Fruit fly (Drosophila melanogaster): ENCODE results near the gene MFS3.

DNA sequence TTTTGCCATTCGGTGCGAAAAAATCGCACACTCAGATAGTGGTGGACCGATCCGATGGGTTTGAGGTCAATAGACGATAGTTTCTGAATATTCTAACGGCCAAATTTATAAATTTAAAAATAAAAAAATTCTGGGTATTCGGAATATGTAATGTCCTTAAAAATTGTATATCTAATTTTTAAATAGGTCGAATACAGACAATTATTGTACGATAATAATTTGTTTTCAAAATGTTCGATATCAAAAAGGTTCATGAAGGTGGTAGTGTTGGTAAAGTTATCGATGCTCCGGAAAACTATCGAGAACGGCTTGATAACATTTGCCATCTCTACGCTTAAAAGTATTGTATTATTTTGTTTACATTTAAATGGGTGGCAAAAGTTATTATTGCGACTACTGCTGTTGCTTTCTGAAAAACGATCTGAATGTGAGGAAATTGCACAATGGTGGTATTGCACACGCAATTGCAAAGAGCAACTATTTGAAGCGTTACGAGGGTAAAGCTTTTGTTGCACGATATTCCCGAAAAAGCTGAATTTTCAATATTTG, 26.9 kb downstream of the MFS3 start, which contains the start of the genes CG31922 and Plap:
- TF ChIP-seq CG32121 (GFP tag; IDR thresholded peaks at IDR 0.05) (no peak), CG10348 (GFP tag; IDR thresholded peaks at IDR 0.05) (no peak), rn (GFP tag; IDR thresholded peaks at IDR 0.05) (no peak), fd96Ca (GFP tag; IDR thresholded peaks at IDR 0.05) (0 out of 3 replicates have a peak, but pooled peaks have one; percentile 22), Ets98B (GFP tag; IDR thresholded peaks at IDR 0.05) (peak; percentile 24; the same call in 1 of the 2 replicates), CG14655 (GFP tag; optimal IDR thresholded peaks at IDR 0.05) (no peak), CG4496 (GFP tag; IDR thresholded peaks at IDR 0.05) (no peak), Pif1A (GFP tag; optimal IDR thresholded peaks at IDR 0.05) (no peak), EcR (GFP tag; optimal IDR thresholded peaks at IDR 0.05) (peak; percentile 99), Pif1B (GFP tag; optimal IDR thresholded peaks at IDR 0.05) (no peak)

All from whole organism, pupa.